Fruit fly (Drosophila melanogaster): ENCODE results near the gene ru.

The ru gene

dm6 chr3L:1414032-1414431, 43.6 kb downstream of the ru start (continued):
- TF ChIP-seq cad (GFP tag; optimal IDR thresholded peaks at IDR 0.05) (no peak), CG6175 (GFP tag; IDR thresholded peaks at IDR 0.05) (no peak), fd96Cb (tag; optimal IDR thresholded peaks at IDR 0.05) (no peak), Deaf1 (tag; optimal IDR thresholded peaks at IDR 0.05) (no peak), CG10543 (GFP tag; optimal IDR thresholded peaks at IDR 0.05) (no peak), CG12155 (GFP tag; optimal IDR thresholded peaks at IDR 0.05) (no peak), CG3163 (GFP tag; optimal IDR thresholded peaks at IDR 0.05) (peak; percentile 23), exex (tag; optimal IDR thresholded peaks at IDR 0.05) (no peak), CG16813 (GFP tag; IDR thresholded peaks at IDR 0.05; ENCODE audit: partially characterized antibody) (no peak), Tbp (GFP tag; optimal IDR thresholded peaks at IDR 0.05) (no peak), CG3407 (GFP tag; optimal IDR thresholded peaks at IDR 0.05) (peak; percentile 12), Atf-2 (GFP tag; optimal IDR thresholded peaks at IDR 0.05) (peak; percentile 28), ase (GFP tag; IDR thresholded peaks at IDR 0.05) (no peak), ranshi (GFP tag; IDR thresholded peaks at IDR 0.05) (no peak), PHDP (tag; optimal IDR thresholded peaks at IDR 0.05) (no peak), Blimp-1 (GFP tag; optimal IDR thresholded peaks at IDR 0.05) (no peak), unc-4 (GFP tag; IDR thresholded peaks at IDR 0.05; ENCODE audit: partially characterized antibody) (no peak), Sry-δ (GFP tag; optimal IDR thresholded peaks at IDR 0.05) (no peak), CG8765 (GFP tag; IDR thresholded peaks at IDR 0.05) (peak; percentile 92), CG1233 (GFP tag; optimal IDR thresholded peaks at IDR 0.05) (peak; percentile 45), CG1603 (tag; optimal IDR thresholded peaks at IDR 0.05) (peak; percentile 86), CG17328 (GFP tag; IDR thresholded peaks at IDR 0.05) (peak; percentile 81), pnt (GFP tag; optimal IDR thresholded peaks at IDR 0.05) (peak; percentile 43), mam (GFP tag; optimal IDR thresholded peaks at IDR 0.05) (no peak), nerfin-2 (GFP tag; IDR thresholded peaks at IDR 0.05; ENCODE audit: partially characterized antibody) (no peak), ttk (GFP tag; IDR thresholded peaks at IDR 0.05) (peak; percentile 54), Max (GFP tag; optimal IDR thresholded peaks at IDR 0.05) (no peak), Ets97D (GFP tag; optimal IDR thresholded peaks at IDR 0.05) (no peak), CG10147 (GFP tag; optimal IDR thresholded peaks at IDR 0.05) (no peak), CG33557 (GFP tag; optimal IDR thresholded peaks at IDR 0.05) (peak; percentile 69), gce (GFP tag; IDR thresholded peaks at IDR 0.05) (0 out of 3 replicates have a peak, but pooled peaks have one; percentile 46), CG8089 (GFP tag; optimal IDR thresholded peaks at IDR 0.05) (no peak), corto (GFP tag; optimal IDR thresholded peaks at IDR 0.05) (no peak), gro (GFP tag; optimal IDR thresholded peaks at IDR 0.05) (no peak), CG6654 (GFP tag; optimal IDR thresholded peaks at IDR 0.05) (no peak), CG12104 (GFP tag; optimal IDR thresholded peaks at IDR 0.05) (no peak), Hey (tag; optimal IDR thresholded peaks at IDR 0.05) (no peak), sens (GFP tag) (peak; percentile 90), Hmr (GFP tag; optimal IDR thresholded peaks at IDR 0.05) (no peak), btn (GFP tag; optimal IDR thresholded peaks at IDR 0.05) (no peak), CG42726 (GFP tag; IDR thresholded peaks at IDR 0.05; ENCODE audit: partially characterized antibody) (no peak), Fer1 (GFP tag; optimal IDR thresholded peaks at IDR 0.05) (no peak), CG14965 (GFP tag; optimal IDR thresholded peaks at IDR 0.05; ENCODE audit: borderline replicate concordance) (no peak), pzg (GFP tag; optimal IDR thresholded peaks at IDR 0.05) (no peak), CG12744 (GFP tag; optimal IDR thresholded peaks at IDR 0.05) (no peak), CG12659 (GFP tag; optimal IDR thresholded peaks at IDR 0.05) (no peak), NFAT (GFP tag; IDR thresholded peaks at IDR 0.05) (no peak), vvl (GFP tag; IDR thresholded peaks at IDR 0.05) (peak; percentile 85), da (GFP tag; optimal IDR thresholded peaks at IDR 0.05) (peak; percentile 9), C15 (GFP tag; IDR thresholded peaks at IDR 0.05) (0 out of 3 replicates have a peak, but pooled peaks have one; percentile 18), CG15479 (GFP tag; optimal IDR thresholded peaks at IDR 0.05) (no peak), CG18619 (GFP tag; optimal IDR thresholded peaks at IDR 0.05) (peak; percentile 0)

All from whole organism, embryonic.